Worm (Caenorhabditis elegans): ENCODE results near the gene R09E10.2.
A peak's percentile ranks its signal among the peaks of the same experiment; 100 is the strongest.
"Not testable (repeated sequence)": the region's sequence is repeated elsewhere in the genome, so short reads cannot be mapped to it uniquely, and the experiment has no call there.

Gene R09E10.2

DNA sequence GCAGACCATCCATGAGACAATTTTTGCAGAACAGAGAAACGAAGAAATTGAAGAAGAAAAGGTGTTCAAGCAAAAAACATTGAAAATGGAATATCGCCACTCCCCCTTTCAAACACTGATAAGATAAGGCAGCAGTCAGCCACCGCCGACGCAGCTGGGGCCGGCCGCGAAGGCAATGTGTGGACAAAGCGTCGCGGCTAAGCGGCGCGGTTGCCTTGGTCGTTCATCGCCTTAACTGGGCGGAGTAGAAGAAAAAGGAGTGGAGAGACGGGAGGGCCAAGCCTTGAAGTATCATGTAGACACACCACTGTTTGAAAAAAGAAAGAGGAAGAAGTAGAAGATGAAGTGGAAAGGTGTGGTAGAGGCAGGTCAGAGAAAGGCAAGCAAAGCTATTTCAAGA is 12.9 kb upstream of the R09E10.2 start (continued):
- no peak for TF ChIP-seq sptf-2 (GFP tag; optimal IDR thresholded peaks at IDR 0.05)
- 0 out of 2 replicates have a peak, but pooled peaks have one; percentile 31 for TF ChIP-seq let-526 (GFP tag; IDR thresholded peaks at IDR 0.05)
- TF ChIP-seq ceh-79 (tag; optimal IDR thresholded peaks at IDR 0.05), result no peak
- TF ChIP-seq K11D2.4 (GFP tag; IDR thresholded peaks at IDR 0.05), result no peak
- no peak for TF ChIP-seq nhr-120 (GFP tag; IDR thresholded peaks at IDR 0.05)
- TF ChIP-seq nhr-90 (tag; optimal IDR thresholded peaks at IDR 0.05), result no peak
- TF ChIP-seq madf-6 (GFP tag; IDR thresholded peaks at IDR 0.05), result no peak
- TF ChIP-seq ama-1 (optimal IDR thresholded peaks at IDR 0.05), result no peak
- no peak for TF ChIP-seq ama-1 (GFP tag; optimal IDR thresholded peaks at IDR 0.05)
- TF ChIP-seq tbx-9 (tag; optimal IDR thresholded peaks at IDR 0.05; ENCODE audit: borderline replicate concordance), result no peak
- no peak for TF ChIP-seq pha-4 (tag; optimal IDR thresholded peaks at IDR 0.05)
- no peak for TF ChIP-seq Y53F4B.3 (GFP tag; IDR thresholded peaks at IDR 0.05)
- TF ChIP-seq ztf-6 (GFP tag; IDR thresholded peaks at IDR 0.05), result no peak
- peak; percentile 15 for TF ChIP-seq ztf-22 (GFP tag; optimal IDR thresholded peaks at IDR 0.05)
- peak; percentile 28; the same call in 1 of the 2 replicates for TF ChIP-seq B0336.3 (GFP tag; IDR thresholded peaks at IDR 0.05)
- TF ChIP-seq tbp1 (GFP tag; optimal IDR thresholded peaks at IDR 0.05), result no peak
- TF ChIP-seq nhr-80 (tag; optimal IDR thresholded peaks at IDR 0.05), result peak; percentile 75
- TF ChIP-seq nhr-27 (tag; optimal IDR thresholded peaks at IDR 0.05), result no peak
- TF ChIP-seq dox-1 (GFP tag; IDR thresholded peaks at IDR 0.05), result peak; percentile 53; the same call in 1 of the 2 replicates
- TF ChIP-seq Y79H2A.3 (GFP tag; conservative IDR thresholded peaks at IDR 0.05), result no peak
- peak; percentile 12 for TF ChIP-seq lin-54 (GFP tag; optimal IDR thresholded peaks at IDR 0.05)
- no peak for TF ChIP-seq athp-1 (tag; optimal IDR thresholded peaks at IDR 0.05)
- no peak for TF ChIP-seq mxl-1 (tag; optimal IDR thresholded peaks at IDR 0.05)
- TF ChIP-seq egrh-3 (GFP tag; IDR thresholded peaks at IDR 0.05), result peak; percentile 64; the same call in 1 of the 2 replicates
- no peak for TF ChIP-seq hrde-1 (tag; optimal IDR thresholded peaks at IDR 0.05; ENCODE audit: borderline replicate concordance)
- no peak for TF ChIP-seq nhr-179 (tag; optimal IDR thresholded peaks at IDR 0.05)
- peak; percentile 42 for TF ChIP-seq atf-7 (tag; optimal IDR thresholded peaks at IDR 0.05)

DNA sequence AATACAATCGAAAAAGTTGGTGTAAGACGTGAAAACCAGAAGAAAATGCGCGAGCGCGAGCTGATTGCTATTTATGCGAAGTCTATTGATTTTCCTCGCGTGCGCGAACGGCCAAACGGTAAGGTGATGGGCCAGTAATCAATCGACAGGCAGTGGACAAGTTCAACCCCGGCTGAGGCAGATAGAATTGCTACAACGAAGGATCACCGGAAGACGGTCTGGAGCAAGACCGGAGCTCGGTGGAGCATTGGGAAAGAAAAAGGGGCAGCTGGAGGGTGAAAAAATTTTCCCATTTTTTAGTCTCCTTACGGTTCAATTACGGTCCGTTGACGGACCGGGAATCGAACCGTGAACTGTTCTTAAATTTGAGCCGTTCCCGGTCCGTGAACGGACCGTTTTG is 5.3 kb upstream of the R09E10.2 start:
- TF ChIP-seq lin-26 (GFP tag; IDR thresholded peaks at IDR 0.05) (peak; percentile 91), dox-1 (GFP tag; IDR thresholded peaks at IDR 0.05) (peak; percentile 65), bed-1 (GFP tag; IDR thresholded peaks at IDR 0.05) (0 out of 2 replicates have a peak, but pooled peaks have one; percentile 28), attf-6 (GFP tag; IDR thresholded peaks at IDR 0.05) (0 out of 2 replicates have a peak, but pooled peaks have one; percentile 27), egl-44 (GFP tag; IDR thresholded peaks at IDR 0.05) (peak; percentile 64; the same call in 1 of the 2 replicates), ekl-4 (GFP tag; IDR thresholded peaks at IDR 0.05) (peak; percentile 42), egrh-3 (GFP tag; IDR thresholded peaks at IDR 0.05) (peak; percentile 35; the same call in 1 of the 2 replicates), aptf-3 (GFP tag; IDR thresholded peaks at IDR 0.05) (peak; percentile 77; the same call in 1 of the 2 replicates), cebp-1 (GFP tag; IDR thresholded peaks at IDR 0.05) (0 out of 2 replicates have a peak, but pooled peaks have one; percentile 19), F33H1.4 (GFP tag; IDR thresholded peaks at IDR 0.05) (0 out of 2 replicates have a peak, but pooled peaks have one; percentile 19), rcor-1 (GFP tag; IDR thresholded peaks at IDR 0.05) (peak; percentile 45), rpc-1 (tag; optimal IDR thresholded peaks at IDR 0.05) (peak; percentile 49), ztf-28 (GFP tag; IDR thresholded peaks at IDR 0.05) (0 out of 2 replicates have a peak, but pooled peaks have one; percentile 67), nfyb-1 (GFP tag; IDR thresholded peaks at IDR 0.05) (peak; percentile 73; the same call in 1 of the 2 replicates), hmg-1.2 (GFP tag; IDR thresholded peaks at IDR 0.05) (peak; percentile 46), F37B4.10 (GFP tag; IDR thresholded peaks at IDR 0.05) (0 out of 2 replicates have a peak, but pooled peaks have one; percentile 21), B0261.1 (tag; optimal IDR thresholded peaks at IDR 0.05) (peak; percentile 9), sea-2 (GFP tag; IDR thresholded peaks at IDR 0.05) (peak; percentile 76; the same call in 1 of the 2 replicates), D2030.7 (GFP tag; IDR thresholded peaks at IDR 0.05) (peak; percentile 61), cebp-2 (GFP tag; IDR thresholded peaks at IDR 0.05) (0 out of 2 replicates have a peak, but pooled peaks have one; percentile 66), mcd-1 (GFP tag; IDR thresholded peaks at IDR 0.05) (peak; percentile 58), Y95B8A.8 (GFP tag; IDR thresholded peaks at IDR 0.05) (0 out of 2 replicates have a peak, but pooled peaks have one; percentile 14)
- not testable (repeated sequence) for TF ChIP-seq cebp-1 (tag; optimal IDR thresholded peaks at IDR 0.05); rpc-1 (optimal IDR thresholded peaks at IDR 0.05)

All from whole organism, young adult.